Fruit fly (Drosophila melanogaster): ENCODE data around the gene CG1737.
A peak's percentile ranks its signal among the peaks of the same experiment; 100 is the strongest.

The CG1737 gene

DNA sequence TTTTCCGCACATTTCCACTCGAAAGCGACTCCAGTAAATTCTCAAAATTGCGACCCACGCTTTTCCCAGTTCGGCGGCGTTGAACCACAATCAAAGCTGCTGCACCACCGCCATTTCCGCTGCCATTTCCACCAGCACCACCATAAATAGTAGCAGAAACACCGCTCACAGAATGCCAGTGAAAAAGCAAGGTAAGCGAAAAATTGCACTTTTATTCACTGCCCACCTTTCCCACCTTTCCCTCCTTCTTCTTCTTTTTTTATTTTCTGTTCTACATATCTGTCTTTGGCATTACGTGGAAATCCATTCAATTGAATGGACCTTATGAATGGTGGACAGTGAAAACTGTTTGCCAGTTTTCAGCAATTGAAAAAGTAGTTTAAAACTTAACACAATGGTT is 23.9 kb downstream of the CG1737 start:
- TF ChIP-seq crp (GFP tag; optimal IDR thresholded peaks at IDR 0.05) (no peak), Ets65A (GFP tag) (no peak), CG2202 (tag; optimal IDR thresholded peaks at IDR 0.05) (no peak), pros (GFP tag; optimal IDR thresholded peaks at IDR 0.05) (no peak), CkIIα-i1 (GFP tag; IDR thresholded peaks at IDR 0.05) (no peak), Bteb2 (GFP tag; optimal IDR thresholded peaks at IDR 0.05) (no peak), stwl (tag; optimal IDR thresholded peaks at IDR 0.05) (no peak), CG2129 (GFP tag; IDR thresholded peaks at IDR 0.05; ENCODE audit: partially characterized antibody) (no peak), H2.0 (GFP tag; IDR thresholded peaks at IDR 0.05) (no peak), CG17361 (GFP tag; IDR thresholded peaks at IDR 0.05) (no peak), CG15479 (GFP tag; optimal IDR thresholded peaks at IDR 0.05) (no peak), TFAM (GFP tag; optimal IDR thresholded peaks at IDR 0.05) (no peak), NC2β (GFP tag; optimal IDR thresholded peaks at IDR 0.05) (no peak), Hey (tag; optimal IDR thresholded peaks at IDR 0.05) (no peak), CG15514 (GFP tag; optimal IDR thresholded peaks at IDR 0.05) (no peak), CG10267 (tag; optimal IDR thresholded peaks at IDR 0.05) (no peak), CG31388 (GFP tag; optimal IDR thresholded peaks at IDR 0.05) (no peak), ab (GFP tag; optimal IDR thresholded peaks at IDR 0.05) (no peak), vfl (GFP tag; optimal IDR thresholded peaks at IDR 0.05) (no peak), p53 (GFP tag; optimal IDR thresholded peaks at IDR 0.05) (no peak)

DNA sequence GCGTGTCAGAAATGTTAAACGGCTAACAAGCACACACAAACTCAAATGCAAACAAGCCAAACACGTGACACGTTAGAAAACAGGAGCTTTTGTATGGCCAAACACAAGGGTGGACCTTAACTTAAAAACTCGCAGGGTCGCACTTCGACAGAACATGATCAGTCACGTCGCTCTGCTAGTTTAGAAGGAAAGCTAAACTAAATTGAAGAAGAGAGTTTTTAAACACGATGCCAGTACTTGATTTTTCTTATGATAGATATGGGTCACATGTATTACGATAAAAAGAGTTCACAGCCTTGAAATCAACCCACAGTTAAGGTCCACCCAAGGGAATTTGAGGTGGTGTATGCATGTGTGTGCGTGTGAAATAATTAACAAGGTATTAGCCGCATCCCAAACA is 28.0 kb downstream of the CG1737 start:
- TF ChIP-seq Lhr (GFP tag; optimal IDR thresholded peaks at IDR 0.05) = no peak
- no peak for TF ChIP-seq Hsf (GFP tag; optimal IDR thresholded peaks at IDR 0.05)
- no peak for TF ChIP-seq grau (tag; optimal IDR thresholded peaks at IDR 0.05)
- no peak for TF ChIP-seq jigr1 (GFP tag; IDR thresholded peaks at IDR 0.05)
- TF ChIP-seq cwo (GFP tag; optimal IDR thresholded peaks at IDR 0.05) = peak; percentile 12
- TF ChIP-seq ash1 (GFP tag; optimal IDR thresholded peaks at IDR 0.05) = no peak
- no peak for TF ChIP-seq chm (GFP tag; IDR thresholded peaks at IDR 0.05)
- TF ChIP-seq Asciz (GFP tag; optimal IDR thresholded peaks at IDR 0.05) = no peak
- no peak for TF ChIP-seq pho (GFP tag; optimal IDR thresholded peaks at IDR 0.05)
- TF ChIP-seq Nf-YA (GFP tag; IDR thresholded peaks at IDR 0.05) = no peak
- TF ChIP-seq CG16815 (GFP tag; optimal IDR thresholded peaks at IDR 0.05) = no peak
- TF ChIP-seq CG9609 (GFP tag; optimal IDR thresholded peaks at IDR 0.05) = no peak
- no peak for TF ChIP-seq Hr51 (GFP tag; optimal IDR thresholded peaks at IDR 0.05)
- TF ChIP-seq Fer1 (GFP tag; optimal IDR thresholded peaks at IDR 0.05) = peak; percentile 27
- peak; percentile 7 for TF ChIP-seq Med (GFP tag)
- no peak for TF ChIP-seq CG10462 (GFP tag; optimal IDR thresholded peaks at IDR 0.05)
- TF ChIP-seq Trl (optimal IDR thresholded peaks at IDR 0.05) = no peak
- no peak for TF ChIP-seq Trl (GFP tag; optimal IDR thresholded peaks at IDR 0.05)
- no peak for TF ChIP-seq CG31365 (tag; optimal IDR thresholded peaks at IDR 0.05)
- TF ChIP-seq CG1792 (GFP tag; optimal IDR thresholded peaks at IDR 0.05) = no peak
- peak; percentile 23 for TF ChIP-seq CG2678 (tag; optimal IDR thresholded peaks at IDR 0.05)
- TF ChIP-seq btn (GFP tag; optimal IDR thresholded peaks at IDR 0.05) = no peak
- peak; percentile 13 for TF ChIP-seq PHDP (tag; optimal IDR thresholded peaks at IDR 0.05)
- TF ChIP-seq CG18599 (GFP tag; optimal IDR thresholded peaks at IDR 0.05) = peak; percentile 55
- TF ChIP-seq lab (GFP tag; optimal IDR thresholded peaks at IDR 0.05) = peak; percentile 17
- TF ChIP-seq sens (GFP tag) = peak; percentile 1
- peak; percentile 22 for TF ChIP-seq CG2120 (GFP tag; optimal IDR thresholded peaks at IDR 0.05)
